Worm (Caenorhabditis elegans): ENCODE measurements around the gene Y70C5A.3.

The Y70C5A.3 gene

ce11 chrV:16640366-16640765 lies 19.6 kb upstream of the Y70C5A.3 start:
- TF ChIP-seq nhr-12 (tag; optimal IDR thresholded peaks at IDR 0.05) = no peak
- no peak for TF ChIP-seq zip-8 (tag; optimal IDR thresholded peaks at IDR 0.05)
- no peak for TF ChIP-seq nhr-28 (tag; optimal IDR thresholded peaks at IDR 0.05)
- TF ChIP-seq nhr-76 (tag; optimal IDR thresholded peaks at IDR 0.05) = no peak
- TF ChIP-seq drap-1 (GFP tag; optimal IDR thresholded peaks at IDR 0.05) = no peak
- no peak for TF ChIP-seq sem-2 (GFP tag; optimal IDR thresholded peaks at IDR 0.05)
- TF ChIP-seq ham-2 (GFP tag; optimal IDR thresholded peaks at IDR 0.05) = no peak
- TF ChIP-seq elt-1 (tag; optimal IDR thresholded peaks at IDR 0.05; ENCODE audit: borderline replicate concordance, insufficient read depth) = no peak
- no peak for TF ChIP-seq flh-1 (GFP tag; optimal IDR thresholded peaks at IDR 0.05)
- TF ChIP-seq pha-4 (tag; optimal IDR thresholded peaks at IDR 0.05) = no peak
- TF ChIP-seq ceh-43 (GFP tag; optimal IDR thresholded peaks at IDR 0.05) = no peak
- no peak for TF ChIP-seq lin-13 (tag; optimal IDR thresholded peaks at IDR 0.05)
- TF ChIP-seq snpc-4 (tag; optimal IDR thresholded peaks at IDR 0.05) = no peak
- TF ChIP-seq nhr-2 (tag; optimal IDR thresholded peaks at IDR 0.05) = no peak
- TF ChIP-seq blmp-1 (tag; optimal IDR thresholded peaks at IDR 0.05) = no peak
- no peak for TF ChIP-seq unc-39 (tag; optimal IDR thresholded peaks at IDR 0.05)
- TF ChIP-seq tbx-8 (GFP tag; optimal IDR thresholded peaks at IDR 0.05) = no peak
- TF ChIP-seq hlh-1 (tag; optimal IDR thresholded peaks at IDR 0.05) = no peak
- TF ChIP-seq elt-3 (tag; optimal IDR thresholded peaks at IDR 0.05) = no peak
- no peak for TF ChIP-seq bed-3 (GFP tag; optimal IDR thresholded peaks at IDR 0.05)

DNA sequence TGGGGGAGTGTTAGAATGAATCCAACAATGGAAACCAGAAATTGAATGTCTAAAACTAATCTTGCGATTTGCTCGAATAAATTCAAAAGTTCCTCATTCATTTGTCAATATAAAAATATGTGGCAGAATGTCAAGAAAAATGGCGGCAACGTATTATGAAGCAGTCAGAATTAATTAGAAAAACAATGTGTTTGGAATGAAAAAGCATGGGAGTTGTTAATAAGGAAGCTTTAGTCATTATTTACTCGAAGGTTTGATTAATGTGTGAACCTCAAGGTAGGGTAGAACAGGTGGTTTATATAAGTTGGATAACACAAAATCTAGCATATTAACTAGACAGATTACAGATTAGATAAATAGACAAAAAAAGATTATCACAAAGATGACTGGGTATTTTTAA lies 17.5 kb upstream of the Y70C5A.3 start, which contains the start of gene srw-76:
Gene srw-76, minus strand, starts transcription at position 101 of the 400 bp plus-strand sequence.
- TF ChIP-seq ceh-39 (tag; optimal IDR thresholded peaks at IDR 0.05) (no peak), sptf-1 (tag; optimal IDR thresholded peaks at IDR 0.05) (no peak), ces-1 (GFP tag; optimal IDR thresholded peaks at IDR 0.05) (no peak), unc-120 (tag; optimal IDR thresholded peaks at IDR 0.05; ENCODE audit: poor library complexity, severe bottlenecking) (no peak), flh-1 (GFP tag; optimal IDR thresholded peaks at IDR 0.05) (no peak), nhr-76 (tag; optimal IDR thresholded peaks at IDR 0.05) (no peak), M03D4.4 (tag; optimal IDR thresholded peaks at IDR 0.05) (no peak), unc-39 (tag; optimal IDR thresholded peaks at IDR 0.05) (no peak), mab-5 (tag; optimal IDR thresholded peaks at IDR 0.05) (no peak), nhr-12 (tag; optimal IDR thresholded peaks at IDR 0.05) (no peak), ceh-43 (GFP tag; optimal IDR thresholded peaks at IDR 0.05) (no peak), snpc-4 (tag; optimal IDR thresholded peaks at IDR 0.05) (no peak), nhr-237 (tag; optimal IDR thresholded peaks at IDR 0.05) (no peak), nhr-28 (tag; optimal IDR thresholded peaks at IDR 0.05) (no peak), blmp-1 (tag; optimal IDR thresholded peaks at IDR 0.05) (no peak), sem-2 (GFP tag; optimal IDR thresholded peaks at IDR 0.05) (no peak), bed-3 (GFP tag; optimal IDR thresholded peaks at IDR 0.05) (no peak), nhr-2 (tag; optimal IDR thresholded peaks at IDR 0.05) (no peak), lin-32 (GFP tag; optimal IDR thresholded peaks at IDR 0.05) (no peak), mls-2 (tag; optimal IDR thresholded peaks at IDR 0.05) (no peak)

- no peak for TF ChIP-seq blmp-1 (tag; optimal IDR thresholded peaks at IDR 0.05)
- TF ChIP-seq flh-1 (GFP tag; optimal IDR thresholded peaks at IDR 0.05) = no peak
- TF ChIP-seq nhr-12 (tag; optimal IDR thresholded peaks at IDR 0.05) = no peak
- no peak for TF ChIP-seq nhr-76 (tag; optimal IDR thresholded peaks at IDR 0.05)
- TF ChIP-seq ham-2 (GFP tag; optimal IDR thresholded peaks at IDR 0.05) = no peak
- no peak for TF ChIP-seq ztf-11 (tag; optimal IDR thresholded peaks at IDR 0.05)
- TF ChIP-seq sptf-1 (tag; optimal IDR thresholded peaks at IDR 0.05) = no peak
- no peak for TF ChIP-seq unc-62 (GFP tag; optimal IDR thresholded peaks at IDR 0.05)
Measured at ce11 chrV:16635911-16636310, 15.2 kb upstream of the Y70C5A.3 start, which contains the start of gene mltn-11. TSS of gene mltn-11 (plus strand) at chrV:16636186.

DNA sequence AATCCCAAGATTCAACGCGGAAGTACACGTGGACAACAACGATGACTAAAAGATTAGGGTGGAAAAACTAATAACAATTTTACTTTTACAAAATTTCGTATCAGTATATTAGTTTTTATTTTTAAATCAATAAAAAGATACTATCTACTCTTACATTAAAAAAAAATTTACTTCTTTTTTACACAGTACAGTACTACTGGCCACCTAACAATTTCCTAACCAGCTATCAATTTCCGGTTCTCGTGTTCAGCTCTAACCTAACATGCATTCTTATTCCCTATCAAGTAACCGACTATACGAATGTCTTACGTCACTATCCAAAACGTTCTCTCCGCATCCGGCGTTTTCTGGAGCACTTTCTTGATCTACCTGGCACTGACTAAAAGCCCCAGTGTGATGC lies 8.9 kb upstream of the Y70C5A.3 start, which contains the start of gene srd-21:
Gene srd-21, plus strand, starts transcription at position 301 of the 400 bp plus-strand sequence.
- TF ChIP-seq sem-2 (GFP tag; optimal IDR thresholded peaks at IDR 0.05) (no peak), lin-13 (tag; optimal IDR thresholded peaks at IDR 0.05) (no peak), hlh-1 (tag; optimal IDR thresholded peaks at IDR 0.05) (no peak), nhr-237 (tag; optimal IDR thresholded peaks at IDR 0.05) (no peak), unc-120 (tag; optimal IDR thresholded peaks at IDR 0.05; ENCODE audit: poor library complexity, severe bottlenecking) (no peak), ces-1 (GFP tag; optimal IDR thresholded peaks at IDR 0.05) (no peak), ceh-43 (GFP tag; optimal IDR thresholded peaks at IDR 0.05) (no peak), unc-62 (GFP tag; optimal IDR thresholded peaks at IDR 0.05) (no peak)

DNA sequence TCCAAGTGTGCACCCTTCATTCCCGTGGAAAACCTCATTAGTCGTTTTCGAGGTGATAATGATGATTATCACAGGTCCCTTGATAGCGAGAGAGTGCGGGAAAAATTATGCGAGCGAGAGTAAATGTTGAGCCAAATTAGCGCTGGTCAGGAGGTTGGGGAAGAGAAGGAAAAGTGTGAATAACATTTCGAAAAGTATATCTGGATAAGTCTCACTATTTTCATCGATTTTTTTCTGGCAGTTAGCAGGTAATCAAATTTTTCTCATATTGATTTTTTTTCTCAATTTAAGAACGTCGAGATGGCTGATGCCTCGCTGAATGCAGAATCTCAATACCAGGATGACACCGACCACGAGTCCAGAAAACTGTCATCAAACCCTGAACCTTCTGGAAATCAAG lies 8.3 kb upstream of the Y70C5A.3 start, which contains the start of gene W06G6.2:
Gene W06G6.2, plus strand, starts transcription at position 301 of the 400 bp plus-strand sequence.
- TF ChIP-seq elt-1 (tag; optimal IDR thresholded peaks at IDR 0.05; ENCODE audit: borderline replicate concordance, insufficient read depth) = no peak
- TF ChIP-seq mep-1 (tag; optimal IDR thresholded peaks at IDR 0.05) = no peak
- no peak for TF ChIP-seq mls-2 (tag; optimal IDR thresholded peaks at IDR 0.05)
- TF ChIP-seq ztf-11 (tag; optimal IDR thresholded peaks at IDR 0.05) = no peak
- no peak for TF ChIP-seq nhr-12 (tag; optimal IDR thresholded peaks at IDR 0.05)
- TF ChIP-seq ces-1 (GFP tag; optimal IDR thresholded peaks at IDR 0.05) = no peak
- no peak for TF ChIP-seq sptf-1 (tag; optimal IDR thresholded peaks at IDR 0.05)
- no peak for TF ChIP-seq ham-2 (GFP tag; optimal IDR thresholded peaks at IDR 0.05)
- TF ChIP-seq pha-4 (tag; optimal IDR thresholded peaks at IDR 0.05) = no peak
- TF ChIP-seq unc-120 (tag; optimal IDR thresholded peaks at IDR 0.05; ENCODE audit: poor library complexity, severe bottlenecking) = no peak
- no peak for TF ChIP-seq ceh-83 (GFP tag; optimal IDR thresholded peaks at IDR 0.05)
- no peak for TF ChIP-seq lin-32 (GFP tag; optimal IDR thresholded peaks at IDR 0.05)
